Fruit fly (Drosophila melanogaster) whole organism, prepupa: ENCODE measurements around the gene Ork1.

Source experiments
- CG11762 ChIP-seq: fragments of 200-800 bp; sonication (Bioruptor generic); optimal IDR thresholded peaks from 3 replicates; lab custom pipeline; 2016; ENCODE audit warnings: missing biosample characterization, missing genetic modification characterization; ENCODE audit not compliant: insufficient read depth
- CG16779 ChIP-seq: fragments of 200-800 bp; sonication (Bioruptor generic); optimal IDR thresholded peaks from 3 replicates; lab custom pipeline; 2017; ENCODE audit warnings: missing biosample characterization, mild to moderate bottlenecking, missing genetic modification characterization
- CG6163 ChIP-seq: fragments of 200-800 bp; sonication (Bioruptor generic); IDR thresholded peaks from 3 replicates; pipeline ENCODE4 v1.3.6; 2022; ENCODE audit warnings: missing biosample characterization, missing genetic modification characterization
- net ChIP-seq: fragments of 200-800 bp; sonication (Bioruptor generic); optimal IDR thresholded peaks from 3 replicates; lab custom pipeline; 2016; ENCODE audit warnings: missing biosample characterization, missing genetic modification characterization

dm6 chrX:10865580-10866331, 25.3 kb downstream of the Ork1 start:
- TF ChIP-seq CG11762 (GFP tag; lab: Kevin White, UChicago): no peak
- no peak for TF ChIP-seq CG6163 (GFP tag; lab: Robert Waterston, UW)
- TF ChIP-seq CG16779 (tag; lab: Kevin White, UChicago): no peak
- TF ChIP-seq net (GFP tag; lab: Kevin White, UChicago): no peak
